Fruit fly (Drosophila melanogaster) whole organism, embryonic: ENCODE measurements around the gene CG34348.

Experiments used
- CG10366 ChIP-seq: fragments of 200-800 bp; sonication (Bioruptor generic); IDR thresholded peaks from 2 replicates; pipeline ENCODE4 v1.3.6; 2022; ENCODE audit warnings: missing biosample characterization, missing genetic modification characterization
- CG10565 ChIP-seq: fragments of 200-800 bp; sonication (Bioruptor generic); optimal IDR thresholded peaks from 3 replicates; lab custom pipeline; 2016; ENCODE audit warnings: missing biosample characterization, mild to moderate bottlenecking, missing genetic modification characterization
- CG1233 ChIP-seq: fragments of 200-800 bp; sonication (Bioruptor generic); optimal IDR thresholded peaks from 4 replicates; lab custom pipeline; 2018; ENCODE audit warnings: missing biosample characterization, mild to moderate bottlenecking, missing genetic modification characterization
- CG12659 ChIP-seq: fragments of 200-800 bp; sonication (Bioruptor generic); optimal IDR thresholded peaks from 3 replicates; lab custom pipeline; 2017; ENCODE audit warnings: mild to moderate bottlenecking, missing biosample characterization, missing genetic modification reagents, missing genetic modification characterization
- CG16813 ChIP-seq: fragments of 200-800 bp; sonication (Bioruptor generic); IDR thresholded peaks from 3 replicates; pipeline ENCODE4 v1.3.6; 2022; ENCODE audit warnings: missing biosample characterization, missing genetic modification characterization; ENCODE audit not compliant: partially characterized antibody
- CG17186 ChIP-seq: fragments of 200-800 bp; sonication (Bioruptor generic); optimal IDR thresholded peaks from 3 replicates; lab custom pipeline; 2017; ENCODE audit warnings: missing biosample characterization, missing genetic modification reagents, missing genetic modification characterization
- CG18011 ChIP-seq: fragments of 200-800 bp; sonication (Bioruptor generic); optimal IDR thresholded peaks from 2 replicates; lab custom pipeline; 2017; ENCODE audit warnings: missing biosample characterization, missing genetic modification characterization, mild to moderate bottlenecking, moderate library complexity, missing genotype
- CG18619 ChIP-seq: fragments of 200-800 bp; sonication (Bioruptor generic); optimal IDR thresholded peaks from 3 replicates; lab custom pipeline; 2017; ENCODE audit warnings: missing biosample characterization, mild to moderate bottlenecking, missing genetic modification characterization
- CG18764 ChIP-seq: fragments of 200-800 bp; sonication (Bioruptor generic); optimal IDR thresholded peaks from 3 replicates; lab custom pipeline; 2016; ENCODE audit warnings: missing biosample characterization, missing genetic modification characterization
- CG31224 ChIP-seq: fragments of 200-800 bp; sonication (Bioruptor generic); IDR thresholded peaks from 2 replicates; pipeline ENCODE4 v1.3.6; 2022; ENCODE audit warnings: missing biosample characterization, missing genetic modification characterization
- CG31388 ChIP-seq: fragments of 200-800 bp; sonication (Bioruptor generic); optimal IDR thresholded peaks from 2 replicates; lab custom pipeline; 2016; ENCODE audit warnings: missing biosample characterization, missing genetic modification characterization
- CG32772 ChIP-seq: fragments of 200-800 bp; sonication (Bioruptor generic); IDR thresholded peaks from 2 replicates; pipeline ENCODE4 v1.3.6; 2022; ENCODE audit warnings: missing biosample characterization, missing genetic modification characterization
- CG3838 ChIP-seq: fragments of 200-800 bp; sonication (Bioruptor generic); optimal IDR thresholded peaks from 3 replicates; lab custom pipeline; 2016; ENCODE audit warnings: missing biosample characterization, missing genetic modification characterization
- CG3995 ChIP-seq: fragments of 200-800 bp; sonication (Bioruptor generic); optimal IDR thresholded peaks from 3 replicates; lab custom pipeline; 2016; ENCODE audit warnings: missing biosample characterization, missing genetic modification characterization
- CG42726 ChIP-seq: fragments of 200-800 bp; sonication (Bioruptor generic); IDR thresholded peaks from 2 replicates; pipeline ENCODE4 v1.3.6; 2022; ENCODE audit warnings: missing biosample characterization, missing genetic modification characterization; ENCODE audit not compliant: partially characterized antibody
- CG4404 ChIP-seq: fragments of 200-800 bp; sonication (Bioruptor generic); IDR thresholded peaks from 2 replicates; pipeline ENCODE4 v1.3.6; 2022; ENCODE audit warnings: missing biosample characterization, missing genetic modification characterization
- CG6765 ChIP-seq: fragments of 200-800 bp; sonication (Bioruptor generic); optimal IDR thresholded peaks from 3 replicates; lab custom pipeline; 2017; ENCODE audit warnings: missing biosample characterization, mild to moderate bottlenecking, missing genetic modification characterization
- CG8281 ChIP-seq: fragments of 200-800 bp; sonication (Bioruptor generic); optimal IDR thresholded peaks from 2 replicates; lab custom pipeline; 2018; ENCODE audit warnings: missing biosample characterization, mild to moderate bottlenecking, missing genetic modification characterization, moderate library complexity
- CG9797 ChIP-seq: fragments of 200-800 bp; sonication (Bioruptor generic); optimal IDR thresholded peaks from 3 replicates; lab custom pipeline; 2018; ENCODE audit warnings: missing biosample characterization, mild to moderate bottlenecking, missing genetic modification characterization
- CHES-1-like ChIP-seq: fragments of 200-800 bp; sonication (Bioruptor generic); optimal IDR thresholded peaks from 2 replicates; lab custom pipeline; 2016; ENCODE audit warnings: missing biosample characterization, missing genetic modification characterization
- CoRest ChIP-seq: fragments of 200-800 bp; sonication (Bioruptor generic); optimal IDR thresholded peaks from 3 replicates; lab custom pipeline; 2018; ENCODE audit warnings: missing biosample characterization, mild to moderate bottlenecking, missing genetic modification characterization, moderate library complexity
- Dp ChIP-seq: fragments of 200-800 bp; sonication (Bioruptor generic); optimal IDR thresholded peaks from 2 replicates; lab custom pipeline; 2018; ENCODE audit warnings: missing biosample characterization, mild to moderate bottlenecking, missing genetic modification characterization, moderate library complexity
- Ets65A ChIP-seq: fragments of 200-800 bp; sonication (Bioruptor generic); peaks from one replicate; lab custom pipeline; 2016; ENCODE audit warnings: missing biosample characterization, missing genetic modification characterization
- Gsc ChIP-seq: fragments of 200-800 bp; sonication (Bioruptor generic); IDR thresholded peaks from 2 replicates; pipeline ENCODE4 v1.3.6; 2022; ENCODE audit warnings: missing biosample characterization, missing genetic modification characterization
- Hand ChIP-seq: fragments of 200-800 bp; sonication (Bioruptor generic); optimal IDR thresholded peaks from 2 replicates; lab custom pipeline; 2017; ENCODE audit warnings: mild to moderate bottlenecking, missing biosample characterization, missing genetic modification reagents, missing genetic modification characterization
- Hr78 ChIP-seq, 2 experiments: fragments of 200-800 bp in 1 of 2; fragments of >200 bp in 1 of 2; sonication (Bioruptor generic) in 1 of 2; optimal IDR thresholded peaks; 2 replicates each; lab custom pipeline; 2017 to 2019; ENCODE audit warnings: missing biosample characterization in 2 of 2, missing genetic modification characterization in 2 of 2, mild to moderate bottlenecking in 1 of 2, moderate library complexity in 1 of 2
- Neu2 ChIP-seq: fragments of 200-800 bp; sonication (Bioruptor generic); optimal IDR thresholded peaks from 3 replicates; lab custom pipeline; 2016; ENCODE audit warnings: missing biosample characterization, missing genetic modification characterization, borderline replicate concordance
- Poxn ChIP-seq: fragments of 200-800 bp; sonication (Bioruptor generic); IDR thresholded peaks from 2 replicates; pipeline ENCODE4 v1.3.6; 2022; ENCODE audit warnings: missing biosample characterization, missing genetic modification characterization
- Six4 ChIP-seq: fragments of 200-800 bp; sonication (Bioruptor generic); optimal IDR thresholded peaks from 2 replicates; lab custom pipeline; 2016; ENCODE audit warnings: missing biosample characterization, missing genetic modification characterization
- Sry-β ChIP-seq: fragments of 200-800 bp; sonication (Bioruptor generic); optimal IDR thresholded peaks from 2 replicates; lab custom pipeline; 2018; ENCODE audit warnings: missing biosample characterization, mild to moderate bottlenecking, missing genetic modification characterization, moderate library complexity
- Ssrp ChIP-seq: fragments of 200-800 bp; sonication (Bioruptor generic); optimal IDR thresholded peaks from 2 replicates; lab custom pipeline; 2018; ENCODE audit warnings: missing biosample characterization, mild to moderate bottlenecking, missing genetic modification characterization, moderate library complexity
- bigmax ChIP-seq: fragments of 200-800 bp; sonication (Bioruptor generic); optimal IDR thresholded peaks from 2 replicates; lab custom pipeline; 2018; ENCODE audit warnings: missing biosample characterization, mild to moderate bottlenecking, missing genetic modification characterization
- crol ChIP-seq: fragments of 200-800 bp; sonication (Bioruptor generic); IDR thresholded peaks from 2 replicates; pipeline ENCODE4 v1.3.6; 2022; ENCODE audit warnings: missing biosample characterization, missing genetic modification characterization
- emc ChIP-seq: fragments of 200-800 bp; sonication (Bioruptor generic); optimal IDR thresholded peaks from 2 replicates; lab custom pipeline; 2016; ENCODE audit warnings: missing biosample characterization, missing genetic modification characterization
- gem ChIP-seq: fragments of 200-800 bp; sonication (Bioruptor generic); optimal IDR thresholded peaks from 2 replicates; lab custom pipeline; 2019; ENCODE audit warnings: missing biosample characterization, mild to moderate bottlenecking, missing genetic modification characterization, moderate library complexity
- gsb ChIP-seq: fragments of 200-800 bp; sonication (Bioruptor generic); IDR thresholded peaks from 2 replicates; pipeline ENCODE4 v1.3.6; 2022; ENCODE audit warnings: missing biosample characterization, missing genetic modification characterization
- hbn ChIP-seq: fragments of 200-800 bp; sonication (Bioruptor generic); IDR thresholded peaks from 2 replicates; pipeline ENCODE4 v1.3.6; 2022; ENCODE audit warnings: missing biosample characterization, missing genetic modification characterization; ENCODE audit not compliant: partially characterized antibody
- her ChIP-seq: fragments of 200-800 bp; sonication (Bioruptor generic); optimal IDR thresholded peaks from 2 replicates; lab custom pipeline; 2016; ENCODE audit warnings: missing biosample characterization, missing genetic modification characterization
- kni ChIP-seq: fragments of 200-800 bp; sonication (Bioruptor generic); optimal IDR thresholded peaks from 3 replicates; lab custom pipeline; 2017; ENCODE audit warnings: mild to moderate bottlenecking, missing biosample characterization, missing genetic modification reagents, missing genetic modification characterization
- nerfin-2 ChIP-seq: fragments of 200-800 bp; sonication (Bioruptor generic); IDR thresholded peaks from 2 replicates; pipeline ENCODE4 v1.3.6; 2022; ENCODE audit warnings: missing biosample characterization, missing genetic modification characterization; ENCODE audit not compliant: partially characterized antibody
- pb ChIP-seq: fragments of 200-800 bp; sonication (Bioruptor generic); optimal IDR thresholded peaks from 3 replicates; lab custom pipeline; 2016; ENCODE audit warnings: missing biosample characterization, missing genetic modification characterization
- sd ChIP-seq: fragments of 200-800 bp; sonication (Bioruptor generic); optimal IDR thresholded peaks from 3 replicates; lab custom pipeline; 2018; ENCODE audit warnings: missing biosample characterization, mild to moderate bottlenecking, missing genetic modification characterization, moderate library complexity
- sima ChIP-seq: fragments of 200-800 bp; sonication (Bioruptor generic); optimal IDR thresholded peaks from 2 replicates; lab custom pipeline; 2016; ENCODE audit warnings: missing biosample characterization, missing genetic modification characterization
- sna ChIP-seq: fragments of 200-800 bp; sonication (Bioruptor generic); IDR thresholded peaks from 2 replicates; pipeline ENCODE4 v1.3.6; 2022; ENCODE audit warnings: missing biosample characterization, missing genetic modification characterization; ENCODE audit not compliant: partially characterized antibody
- sug ChIP-seq: fragments of 200-800 bp; optimal IDR thresholded peaks from 2 replicates; lab custom pipeline; 2019; ENCODE audit warnings: missing biosample characterization, mild to moderate bottlenecking, missing genetic modification characterization, moderate library complexity
- tna ChIP-seq: fragments of 200-800 bp; sonication (Bioruptor generic); IDR thresholded peaks from 2 replicates; pipeline ENCODE4 v1.3.6; 2022; ENCODE audit warnings: missing biosample characterization, missing genetic modification characterization; ENCODE audit not compliant: partially characterized antibody
- unpg ChIP-seq: fragments of 200-800 bp; sonication (Bioruptor generic); optimal IDR thresholded peaks from 3 replicates; lab custom pipeline; 2018; ENCODE audit warnings: missing biosample characterization, mild to moderate bottlenecking, missing genetic modification characterization, moderate library complexity
- vfl ChIP-seq: fragments of 200-800 bp; sonication (Bioruptor generic); optimal IDR thresholded peaks from 2 replicates; lab custom pipeline; 2016; ENCODE audit warnings: missing biosample characterization, missing genetic modification characterization
- yki ChIP-seq: fragments of >200 bp; optimal IDR thresholded peaks from 3 replicates; lab custom pipeline; 2018

The CG34348 gene

DNA sequence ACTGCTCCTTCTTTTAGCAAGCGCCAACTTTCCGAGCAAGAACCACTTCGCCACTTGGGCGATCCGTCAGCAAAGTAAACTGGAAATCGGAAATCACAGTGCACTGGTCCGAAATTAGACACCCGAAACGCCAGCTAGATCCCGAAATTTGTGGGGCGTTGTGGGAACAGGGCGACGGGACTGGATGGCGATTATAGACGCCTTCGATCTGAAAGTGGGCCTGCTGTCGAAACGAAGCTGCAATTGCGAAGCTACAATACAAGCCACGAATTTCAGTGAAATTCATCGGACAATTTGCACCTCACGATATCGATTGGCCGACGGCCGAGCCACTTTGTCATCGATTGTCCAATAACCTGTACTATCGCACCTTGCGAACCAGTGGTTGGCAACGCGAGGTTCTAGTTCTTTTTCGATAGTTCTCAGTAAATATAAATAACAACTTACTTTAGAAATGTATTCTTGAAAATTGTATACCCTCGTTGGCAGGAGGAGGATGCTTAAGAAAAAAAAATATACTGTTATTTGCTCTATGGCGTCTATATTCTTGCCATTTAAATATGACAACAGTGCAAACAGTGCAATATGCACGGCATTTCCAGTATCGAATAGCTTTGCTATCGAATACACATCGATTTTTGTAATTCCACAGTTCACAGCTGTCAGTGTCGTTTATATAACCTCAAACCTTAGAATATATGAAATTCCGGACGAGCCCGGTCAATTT is 28.3 kb downstream of the CG34348 start, which contains the start of the genes hop and Tim8 (continued):
- TF ChIP-seq gsb (GFP tag; lab: Robert Waterston, UW) (no peak), gem (tag; lab: Kevin White, UChicago) (no peak), nerfin-2 (GFP tag; lab: Robert Waterston, UW) (peak; percentile 93), bigmax (peak; percentile 94), CG18011 (no peak), Gsc (GFP tag; lab: Robert Waterston, UW) (no peak), sd (peak; percentile 82), Hand (GFP tag; lab: Kevin White, UChicago) (no peak), sima (no peak), hbn (GFP tag; lab: Robert Waterston, UW) (peak; percentile 73), CG42726 (peak; percentile 71; the same call in 1 of the 2 replicates), pb (GFP tag; lab: Kevin White, UChicago) (no peak), tna (GFP tag; lab: Robert Waterston, UW) (peak; percentile 87), CG10366 (GFP tag; lab: Robert Waterston, UW) (no peak), unpg (GFP tag; lab: Kevin White, UChicago) (no peak), CG18764 (no peak), CG6765 (GFP tag; lab: Kevin White, UChicago) (no peak), CG31224 (GFP tag; lab: Robert Waterston, UW) (no peak), Sry-β (GFP tag; lab: Kevin White, UChicago) (no peak), emc (GFP tag; lab: Kevin White, UChicago) (no peak), CG3995 (GFP tag; lab: Kevin White, UChicago) (peak; percentile 73), yki (lab: Kevin White, UChicago) (no peak), CG18619 (no peak), CG31388 (GFP tag; lab: Kevin White, UChicago) (no peak), crol (GFP tag; lab: Robert Waterston, UW) (no peak), Six4 (GFP tag; lab: Kevin White, UChicago) (no peak), Hr78 (GFP tag; optimal IDR thresholded peaks at IDR 0.05; lab: Kevin White, UChicago) (no peak), sug (tag; lab: Kevin White, UChicago) (peak; percentile 35), CG10565 (GFP tag; lab: Kevin White, UChicago) (no peak), Neu2 (GFP tag; lab: Kevin White, UChicago) (no peak), CoRest (tag; lab: Kevin White, UChicago) (peak; percentile 19), her (no peak), kni (GFP tag; lab: Kevin White, UChicago) (no peak), CG9797 (GFP tag; lab: Kevin White, UChicago) (peak; percentile 32), CG4404 (GFP tag; lab: Robert Waterston, UW) (no peak), Dp (GFP tag; lab: Kevin White, UChicago) (peak; percentile 44), CG1233 (GFP tag; lab: Kevin White, UChicago) (no peak), CG8281 (tag; lab: Kevin White, UChicago) (no peak), sna (GFP tag; lab: Robert Waterston, UW) (peak; percentile 88), CG16813 (GFP tag; lab: Robert Waterston, UW) (peak; percentile 95), CG3838 (GFP tag; lab: Kevin White, UChicago) (no peak), CG32772 (no peak), Ets65A (GFP tag; lab: Kevin White, UChicago) (peak; percentile 59), vfl (no peak), Ssrp (tag; lab: Kevin White, UChicago) (no peak), Poxn (GFP tag; lab: Robert Waterston, UW) (no peak), CHES-1-like (GFP tag; lab: Kevin White, UChicago) (no peak), CG12659 (GFP tag; lab: Kevin White, UChicago) (peak; percentile 66), CG17186 (GFP tag; lab: Kevin White, UChicago) (peak; percentile 50)
